Worm (Caenorhabditis elegans) whole organism, L3 larva: ENCODE measurements around the gene ZC317.7.

Experiments
- R02D3.7 ChIP-seq: fragments of 150-350 bp; optimal IDR thresholded peaks from 2 replicates; lab custom pipeline; 2014; ENCODE audit warnings: missing biosample characterization, missing genetic modification characterization
- aly-2 ChIP-seq: fragments of 150-350 bp; optimal IDR thresholded peaks from 2 replicates; lab custom pipeline; 2014; ENCODE audit warnings: missing biosample characterization, missing genetic modification characterization
- fos-1 ChIP-seq: fragments of 150-350 bp; optimal IDR thresholded peaks from 2 replicates; lab custom pipeline; 2014; ENCODE audit warnings: missing biosample characterization, missing genetic modification characterization
- nhr-76 ChIP-seq: fragments of 150-350 bp; sonication (generic microtip); optimal IDR thresholded peaks from 5 replicates; lab custom pipeline; 2014; ENCODE audit warnings: missing biosample characterization, missing genetic modification characterization
- tbx-2 ChIP-seq: sonication (generic microtip); optimal IDR thresholded peaks from 2 replicates; lab custom pipeline; 2016; ENCODE audit warnings: mild to moderate bottlenecking, missing genetic modification characterization, missing compliant biosample characterization
- zag-1 ChIP-seq: fragments of 150-350 bp; optimal IDR thresholded peaks from 2 replicates; lab custom pipeline; 2014; ENCODE audit warnings: missing biosample characterization, missing genetic modification characterization
- ztf-11 ChIP-seq: fragments of 150-350 bp; optimal IDR thresholded peaks from 2 replicates; lab custom pipeline; 2014; ENCODE audit warnings: missing biosample characterization, missing genetic modification characterization

DNA sequence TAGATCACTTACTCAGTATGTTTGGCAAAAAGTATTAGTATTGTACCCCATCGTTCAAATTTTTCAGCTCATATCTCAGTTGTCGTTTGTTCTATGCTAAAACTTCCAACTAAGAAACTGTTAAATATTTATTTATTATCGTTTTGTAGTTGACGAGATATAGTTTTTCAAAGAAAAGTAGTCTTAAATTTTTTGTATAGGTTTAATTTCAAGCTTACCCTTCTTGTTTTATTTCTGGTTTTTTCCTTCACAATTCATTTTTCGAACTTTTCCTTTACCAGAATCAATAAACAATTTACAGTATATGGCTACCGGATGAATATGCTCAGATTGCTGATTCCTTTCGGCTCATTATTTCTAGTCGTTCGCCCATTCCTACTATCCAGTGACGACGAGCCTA lies 25.0 kb downstream of the ZC317.7 start, which contains the start of gene F08F3.1:
- no peak for TF ChIP-seq ztf-11 (tag; lab: Kevin White, UChicago)
- TF ChIP-seq zag-1 (tag; lab: Kevin White, UChicago): no peak
- TF ChIP-seq R02D3.7: no peak
- no peak for TF ChIP-seq tbx-2 (tag; lab: Kevin White, UChicago)
- TF ChIP-seq nhr-76: no peak
- no peak for TF ChIP-seq aly-2 (tag; lab: Kevin White, UChicago)
- TF ChIP-seq fos-1: no peak
